Worm (Caenorhabditis elegans) whole organism, L1 larva: ENCODE data around the gene F23F1.10.

Experiments
- C04F5.9 ChIP-seq: sonication (generic microtip); optimal IDR thresholded peaks from 2 replicates; lab custom pipeline; 2016; ENCODE audit warnings: missing genetic modification characterization, missing compliant biosample characterization
- C34B4.2 ChIP-seq: sonication (generic microtip); optimal IDR thresholded peaks from 2 replicates; lab custom pipeline; 2017; ENCODE audit warnings: mild to moderate bottlenecking, missing genetic modification characterization, missing compliant biosample characterization
- Y116A8C.19 ChIP-seq: sonication (generic microtip); optimal IDR thresholded peaks from 2 replicates; lab custom pipeline; 2016; ENCODE audit warnings: missing compliant biosample characterization, missing genetic modification characterization, borderline replicate concordance
- aha-1 ChIP-seq: fragments of 150-350 bp; optimal IDR thresholded peaks from 2 replicates; lab custom pipeline; 2014; ENCODE audit warnings: missing biosample characterization, missing genetic modification characterization
- aly-2 ChIP-seq: fragments of 150-350 bp; optimal IDR thresholded peaks from 2 replicates; lab custom pipeline; 2014; ENCODE audit warnings: missing biosample characterization, missing genetic modification characterization
- ama-1 ChIP-seq: fragments of 150-350 bp; optimal IDR thresholded peaks from 2 replicates; lab custom pipeline; 2014
- ceh-8 ChIP-seq: fragments of 200-800 bp; sonication (Bioruptor generic); optimal IDR thresholded peaks from 2 replicates; lab custom pipeline; 2018; ENCODE audit warnings: mild to moderate bottlenecking, missing genetic modification characterization, moderate library complexity, missing compliant biosample characterization
- ceh-82 ChIP-seq, 3 experiments: fragments of 150-350 bp in 1 of 3; sonication (generic microtip) in 2 of 3; optimal IDR thresholded peaks; 2 replicates each; lab custom pipeline; 2014 to 2017; ENCODE audit warnings: missing biosample characterization in 3 of 3, missing genetic modification characterization in 3 of 3
- ceh-90 ChIP-seq: sonication (generic microtip); optimal IDR thresholded peaks from 2 replicates; lab custom pipeline; 2016; ENCODE audit warnings: missing genetic modification characterization, missing compliant biosample characterization
- dsc-1 ChIP-seq: sonication (generic microtip); optimal IDR thresholded peaks from 2 replicates; lab custom pipeline; 2016; ENCODE audit warnings: mild to moderate bottlenecking, missing genetic modification characterization, missing compliant biosample characterization
- egl-27 ChIP-seq, 2 experiments: fragments of 150-350 bp in 1 of 2; sonication (generic microtip); optimal IDR thresholded peaks; 3 replicates each; lab custom pipeline; 2017 to 2018; ENCODE audit warnings: missing biosample characterization in 2 of 2, missing genetic modification characterization in 2 of 2, missing genetic modification reagents in 2 of 2
- elt-3 ChIP-seq, 6 experiments: fragments of 150-350 bp in 1 of 6; sonication (generic microtip); optimal IDR thresholded peaks; 2 replicates each; lab custom pipeline; 2017 to 2018; ENCODE audit warnings: missing biosample characterization in 6 of 6, missing genetic modification characterization in 6 of 6, inconsistent platforms in 1 of 6
- ets-5 ChIP-seq: fragments of 200-800 bp; sonication (Bioruptor generic); IDR thresholded peaks from 2 replicates; pipeline ENCODE4 v1.3.6; 2022; ENCODE audit warnings: missing genetic modification characterization, missing compliant biosample characterization
- fkh-10 ChIP-seq: sonication (generic microtip); optimal IDR thresholded peaks from 2 replicates; lab custom pipeline; 2017; ENCODE audit warnings: missing biosample characterization, missing genetic modification reagents, missing genetic modification characterization
- fkh-4 ChIP-seq: sonication (generic microtip); optimal IDR thresholded peaks from 2 replicates; lab custom pipeline; 2016; ENCODE audit warnings: missing compliant biosample characterization, missing genetic modification characterization, borderline replicate concordance
- fkh-8 ChIP-seq: sonication (generic microtip); optimal IDR thresholded peaks from 2 replicates; lab custom pipeline; 2016; ENCODE audit warnings: mild to moderate bottlenecking, missing genetic modification characterization, missing compliant biosample characterization
- fos-1 ChIP-seq: fragments of 150-350 bp; optimal IDR thresholded peaks from 2 replicates; lab custom pipeline; 2014; ENCODE audit warnings: missing biosample characterization, missing genetic modification characterization
- hlh-17 ChIP-seq: fragments of 200-800 bp; sonication (Bioruptor generic); optimal IDR thresholded peaks from 2 replicates; lab custom pipeline; 2018; ENCODE audit warnings: missing genetic modification characterization, mild to moderate bottlenecking, missing compliant biosample characterization, moderate library complexity, borderline replicate concordance
- hlh-4 ChIP-seq: sonication (generic microtip); optimal IDR thresholded peaks from 2 replicates; lab custom pipeline; 2016; ENCODE audit warnings: mild to moderate bottlenecking, missing genetic modification characterization, missing compliant biosample characterization
- irx-1 ChIP-seq: sonication (generic microtip); optimal IDR thresholded peaks from 2 replicates; lab custom pipeline; 2016; ENCODE audit warnings: missing genetic modification characterization, missing compliant biosample characterization
- isw-1 ChIP-seq: fragments of 200-800 bp; sonication (Bioruptor generic); IDR thresholded peaks from 2 replicates; pipeline ENCODE4 v1.3.6; 2022; ENCODE audit warnings: missing genetic modification characterization, missing compliant biosample characterization
- jun-1 ChIP-seq: fragments of 150-350 bp; optimal IDR thresholded peaks from 2 replicates; lab custom pipeline; 2014; ENCODE audit warnings: missing biosample characterization, missing genetic modification reagents, missing genetic modification characterization
- lin-13 ChIP-seq: fragments of 150-350 bp; optimal IDR thresholded peaks from 2 replicates; lab custom pipeline; 2014; ENCODE audit warnings: missing biosample characterization, missing genetic modification reagents, missing genetic modification characterization
- lin-15B ChIP-seq: fragments of 150-350 bp; sonication (generic microtip); optimal IDR thresholded peaks from 3 replicates; lab custom pipeline; 2014; ENCODE audit warnings: missing biosample characterization, missing genetic modification characterization
- lin-35 ChIP-seq, 2 experiments: fragments of 150-350 bp; optimal IDR thresholded peaks; 2 replicates each; lab custom pipeline; 2014; ENCODE audit warnings: missing biosample characterization in 2 of 2, missing genetic modification characterization in 2 of 2, missing genetic modification reagents in 2 of 2
- lir-3 ChIP-seq: sonication (generic microtip); optimal IDR thresholded peaks from 2 replicates; lab custom pipeline; 2016; ENCODE audit warnings: mild to moderate bottlenecking, missing genetic modification characterization, moderate library complexity, missing compliant biosample characterization; ENCODE audit not compliant: poor library complexity
- lsy-2 ChIP-seq, 2 experiments: fragments of 150-350 bp; optimal IDR thresholded peaks; 2 replicates each; lab custom pipeline; 2014; ENCODE audit warnings: missing biosample characterization in 2 of 2, missing genetic modification characterization in 2 of 2
- mep-1 ChIP-seq: fragments of 150-350 bp; optimal IDR thresholded peaks from 2 replicates; lab custom pipeline; 2014; ENCODE audit warnings: missing biosample characterization, missing genetic modification characterization
- nhr-12 ChIP-seq: sonication (generic microtip); optimal IDR thresholded peaks from 2 replicates; lab custom pipeline; 2017; ENCODE audit warnings: missing biosample characterization, missing genetic modification characterization
- nhr-19 ChIP-seq: fragments of 200-800 bp; sonication (Bioruptor generic); conservative IDR thresholded peaks from 2 replicates; pipeline ENCODE4 v1.3.6; 2022; ENCODE audit warnings: missing genetic modification characterization, missing compliant biosample characterization
- nhr-47 ChIP-seq: sonication (generic microtip); optimal IDR thresholded peaks from 2 replicates; lab custom pipeline; 2016; ENCODE audit warnings: mild to moderate bottlenecking, missing genetic modification characterization, moderate library complexity, missing compliant biosample characterization
- nhr-76 ChIP-seq: sonication (generic microtip); optimal IDR thresholded peaks from 2 replicates; lab custom pipeline; 2017; ENCODE audit warnings: missing biosample characterization, missing genetic modification characterization
- nhr-77 ChIP-seq: fragments of 150-350 bp; optimal IDR thresholded peaks from 2 replicates; lab custom pipeline; 2014; ENCODE audit warnings: missing biosample characterization, missing genetic modification characterization
- nhr-84 ChIP-seq: sonication (generic microtip); optimal IDR thresholded peaks from 2 replicates; lab custom pipeline; 2017; ENCODE audit warnings: missing biosample characterization, missing genetic modification characterization
- nhr-85 ChIP-seq: sonication (generic microtip); peaks from one replicate; lab custom pipeline; 2016; ENCODE audit warnings: missing genetic modification characterization, inconsistent platforms, missing compliant biosample characterization
- nhr-90 ChIP-seq: sonication (generic microtip); optimal IDR thresholded peaks from 2 replicates; lab custom pipeline; 2016; ENCODE audit warnings: mild to moderate bottlenecking, missing genetic modification characterization, missing compliant biosample characterization; ENCODE audit not compliant: poor library complexity
- pag-3 ChIP-seq: sonication (generic microtip); optimal IDR thresholded peaks from 2 replicates; lab custom pipeline; 2017; ENCODE audit warnings: missing genetic modification characterization, mild to moderate bottlenecking, missing compliant biosample characterization, antibody characterized with exemption, borderline replicate concordance; ENCODE audit not compliant: insufficient read depth
- rnt-1 ChIP-seq: sonication (generic microtip); optimal IDR thresholded peaks from 2 replicates; lab custom pipeline; 2016; ENCODE audit warnings: mild to moderate bottlenecking, missing genetic modification characterization, moderate library complexity, missing compliant biosample characterization
- snpc-4 ChIP-seq: fragments of 150-350 bp; optimal IDR thresholded peaks from 2 replicates; lab custom pipeline; 2014; ENCODE audit warnings: missing biosample characterization, missing genetic modification characterization
- snu-23 ChIP-seq: sonication (generic microtip); optimal IDR thresholded peaks from 2 replicates; lab custom pipeline; 2016; ENCODE audit warnings: missing genetic modification characterization, missing compliant biosample characterization
- sox-4 ChIP-seq: sonication (generic microtip); optimal IDR thresholded peaks from 2 replicates; lab custom pipeline; 2016; ENCODE audit warnings: missing genetic modification characterization, missing compliant biosample characterization
- sptf-1 ChIP-seq: fragments of 150-350 bp; optimal IDR thresholded peaks from 2 replicates; lab custom pipeline; 2014; ENCODE audit warnings: missing biosample characterization, missing genetic modification characterization
- sup-37 ChIP-seq: fragments of 200-800 bp; sonication (Bioruptor generic); optimal IDR thresholded peaks from 2 replicates; lab custom pipeline; 2018; ENCODE audit warnings: mild to moderate bottlenecking, missing genetic modification characterization, missing compliant biosample characterization
- swsn-7 ChIP-seq: sonication (generic microtip); optimal IDR thresholded peaks from 2 replicates; lab custom pipeline; 2016; ENCODE audit warnings: missing genetic modification characterization, missing compliant biosample characterization
- tbx-2 ChIP-seq: sonication (generic microtip); optimal IDR thresholded peaks from 2 replicates; lab custom pipeline; 2016; ENCODE audit warnings: missing genetic modification characterization, missing compliant biosample characterization
- unc-130 ChIP-seq: fragments of 150-350 bp; optimal IDR thresholded peaks from 2 replicates; lab custom pipeline; 2017; ENCODE audit warnings: missing biosample characterization, missing genetic modification characterization, inconsistent platforms
- unc-62 ChIP-seq: fragments of 150-350 bp; optimal IDR thresholded peaks from 2 replicates; lab custom pipeline; 2014; ENCODE audit warnings: missing biosample characterization, missing genetic modification reagents, missing genetic modification characterization
- zag-1 ChIP-seq: fragments of 150-350 bp; optimal IDR thresholded peaks from 2 replicates; lab custom pipeline; 2014; ENCODE audit warnings: missing biosample characterization, missing genetic modification characterization
- ztf-11 ChIP-seq, 2 experiments: sonication (generic microtip); optimal IDR thresholded peaks; 2 replicates each; lab custom pipeline; 2016 to 2017; ENCODE audit warnings: missing genetic modification characterization in 2 of 2, missing biosample characterization in 1 of 2, missing compliant biosample characterization in 1 of 2

Gene F23F1.10

DNA sequence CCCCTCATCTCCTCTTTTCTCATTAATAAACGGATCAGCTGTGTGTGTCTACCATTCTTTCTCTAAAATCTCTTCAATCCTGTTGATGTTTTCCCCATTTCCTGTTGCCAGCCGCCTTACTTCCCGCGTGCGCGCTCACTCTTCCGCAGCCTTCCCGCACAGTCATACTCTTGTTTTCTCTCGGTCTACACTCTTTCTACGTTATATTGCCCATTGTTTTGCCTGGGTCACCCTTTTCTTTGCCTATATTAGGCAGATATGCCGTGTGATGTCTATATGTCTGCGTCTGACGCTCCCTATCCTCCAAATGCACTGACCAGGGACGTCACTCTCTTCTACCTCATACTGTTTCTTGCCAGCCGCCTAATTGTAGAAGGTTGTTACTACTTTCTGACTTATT, 24.5 kb upstream of the F23F1.10 start (continued):
- TF ChIP-seq nhr-47 (tag; lab: Kevin White, UChicago) (peak; percentile 54), nhr-19 (GFP tag; lab: Robert Waterston, UW) (no peak), nhr-90 (tag; lab: Kevin White, UChicago) (peak; percentile 68), Y116A8C.19 (tag; lab: Kevin White, UChicago) (no peak), hlh-4 (tag; lab: Kevin White, UChicago) (no peak), nhr-85 (peak; percentile 92), ceh-90 (no peak), unc-62 (no peak), egl-27 (tag; optimal IDR thresholded peaks at IDR 0.05; lab: Kevin White, UChicago) (no peak), lsy-2 (tag; optimal IDR thresholded peaks at IDR 0.05; lab: Kevin White, UChicago) (peak in 1 of 2 experiments; percentile 61), dsc-1 (tag; lab: Kevin White, UChicago) (no peak), lin-35 (GFP tag; optimal IDR thresholded peaks at IDR 0.05; lab: Kevin White, UChicago) (peak in 1 of 2 experiments; percentile 62), fkh-10 (GFP tag; lab: Kevin White, UChicago) (no peak), swsn-7 (tag; lab: Kevin White, UChicago) (peak; percentile 33), zag-1 (tag; lab: Kevin White, UChicago) (no peak), ceh-8 (GFP tag; lab: Kevin White, UChicago) (peak; percentile 30), unc-130 (tag; lab: Kevin White, UChicago) (no peak), ets-5 (GFP tag; lab: Robert Waterston, UW) (no peak), tbx-2 (tag; lab: Kevin White, UChicago) (peak; percentile 0), irx-1 (no peak), rnt-1 (tag; lab: Kevin White, UChicago) (no peak), aly-2 (tag; lab: Kevin White, UChicago) (no peak), isw-1 (GFP tag; lab: Robert Waterston, UW) (no peak), sup-37 (GFP tag; lab: Kevin White, UChicago) (no peak), elt-3 (tag; optimal IDR thresholded peaks at IDR 0.05; lab: Kevin White, UChicago) (peak in 3 of 6 experiments; percentile 41 to 63 (median 47)), lin-13 (GFP tag; lab: Kevin White, UChicago) (no peak), nhr-84 (tag; lab: Kevin White, UChicago) (no peak), ztf-11 (tag; optimal IDR thresholded peaks at IDR 0.05; lab: Kevin White, UChicago) (no peak), ceh-82 (tag; optimal IDR thresholded peaks at IDR 0.05; lab: Kevin White, UChicago) (peak in 1 of 3 experiments; percentile 9), jun-1 (tag; lab: Kevin White, UChicago) (peak; percentile 17), fos-1 (tag; lab: Kevin White, UChicago) (peak; percentile 22), fkh-4 (no peak), aha-1 (tag; lab: Kevin White, UChicago) (no peak), nhr-12 (tag; lab: Kevin White, UChicago) (no peak), snu-23 (GFP tag; lab: Kevin White, UChicago) (peak; percentile 71), pag-3 (tag; lab: Kevin White, UChicago) (peak; percentile 49), nhr-77 (tag; lab: Kevin White, UChicago) (no peak), C04F5.9 (no peak), sptf-1 (tag; lab: Kevin White, UChicago) (no peak), lin-15B (tag; lab: Kevin White, UChicago) (no peak), hlh-17 (GFP tag; lab: Kevin White, UChicago) (no peak), ama-1 (no peak), lir-3 (tag; lab: Kevin White, UChicago) (no peak), snpc-4 (no peak), fkh-8 (tag; lab: Kevin White, UChicago) (no peak), C34B4.2 (tag; lab: Kevin White, UChicago) (no peak), nhr-76 (tag; lab: Kevin White, UChicago) (no peak), sox-4 (no peak), mep-1 (tag; lab: Kevin White, UChicago) (peak; percentile 79)
